Fruit fly (Drosophila melanogaster): Measurements from ENCODE around the gene nej.
A peak's percentile ranks its signal among the peaks of the same experiment; 100 is the strongest.

Gene nej

DNA sequence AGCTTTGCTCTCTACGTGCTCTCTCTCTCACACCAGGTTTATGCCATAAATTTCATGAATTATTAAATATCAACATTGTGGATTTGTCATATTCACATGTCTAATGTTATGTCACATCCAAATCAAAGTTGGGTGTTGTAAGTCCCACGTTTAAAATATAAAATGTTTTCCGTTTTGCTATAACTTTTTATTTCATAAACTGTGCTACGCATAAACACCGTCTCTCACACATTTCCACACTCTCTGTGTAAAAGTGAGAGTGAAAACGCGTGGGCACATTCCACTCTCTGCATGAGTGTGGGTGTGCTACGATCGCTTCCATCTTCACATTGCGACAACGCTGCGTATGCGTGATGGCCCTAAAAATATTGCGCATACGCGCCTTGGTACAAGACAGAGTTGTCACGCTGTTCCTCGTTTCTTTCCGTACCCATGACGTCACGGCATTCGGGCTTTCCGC is 46.1 kb downstream of the nej start (continued):
- peak; percentile 89 for TF ChIP-seq toy (GFP tag; IDR thresholded peaks at IDR 0.05)
- peak; percentile 88 for TF ChIP-seq esg (GFP tag; conservative IDR thresholded peaks at IDR 0.05)
- TF ChIP-seq Pdp1 (GFP tag; optimal IDR thresholded peaks at IDR 0.05), result peak; percentile 94 to 97
- peak; percentile 88 for TF ChIP-seq Atf-2 (GFP tag; optimal IDR thresholded peaks at IDR 0.05)
- peak; percentile 60 for TF ChIP-seq CG10959 (GFP tag; IDR thresholded peaks at IDR 0.05)
- TF ChIP-seq salm (tag; optimal IDR thresholded peaks at IDR 0.05), result peak; percentile 97
- TF ChIP-seq CG11696 (GFP tag; IDR thresholded peaks at IDR 0.05), result peak; percentile 90
- TF ChIP-seq Ravus (GFP tag; IDR thresholded peaks at IDR 0.05), result peak; percentile 80
- TF ChIP-seq ato (GFP tag; IDR thresholded peaks at IDR 0.05; ENCODE audit: partially characterized antibody), result no peak
- peak; percentile 72; the same call in 3 of the 4 replicates for TF ChIP-seq Gug (GFP tag; IDR thresholded peaks at IDR 0.05)
- TF ChIP-seq pnt (GFP tag; optimal IDR thresholded peaks at IDR 0.05), result peak; percentile 79
- peak; percentile 96 for TF ChIP-seq bcd (GFP tag; optimal IDR thresholded peaks at IDR 0.05)
- TF ChIP-seq pb (GFP tag; optimal IDR thresholded peaks at IDR 0.05), result peak; percentile 91
- TF ChIP-seq CG32532 (GFP tag; IDR thresholded peaks at IDR 0.05), result peak; percentile 97
- TF ChIP-seq PHDP (tag; optimal IDR thresholded peaks at IDR 0.05), result peak; percentile 99
- TF ChIP-seq inv (GFP tag; IDR thresholded peaks at IDR 0.05; ENCODE audit: partially characterized antibody), result no peak
- peak; percentile 92 for TF ChIP-seq slp2 (GFP tag; optimal IDR thresholded peaks at IDR 0.05)
- no peak for TF ChIP-seq hbn (GFP tag; IDR thresholded peaks at IDR 0.05; ENCODE audit: partially characterized antibody)
- peak; percentile 91 for TF ChIP-seq chn (GFP tag; optimal IDR thresholded peaks at IDR 0.05)
- TF ChIP-seq CG31441 (GFP tag; IDR thresholded peaks at IDR 0.05), result peak; percentile 94
- TF ChIP-seq dmrt11E (tag; optimal IDR thresholded peaks at IDR 0.05), result peak; percentile 47
- peak; percentile 81 for TF ChIP-seq CG9215 (GFP tag; IDR thresholded peaks at IDR 0.05)
- TF ChIP-seq Meics (GFP tag; optimal IDR thresholded peaks at IDR 0.05), result peak; percentile 99
- peak; percentile 92 for TF ChIP-seq disco-r (GFP tag; optimal IDR thresholded peaks at IDR 0.05)
- peak; percentile 93 for TF ChIP-seq gcm2 (GFP tag; optimal IDR thresholded peaks at IDR 0.05)
- TF ChIP-seq Poxn (GFP tag; IDR thresholded peaks at IDR 0.05), result peak; percentile 82
- no peak for TF ChIP-seq sc (optimal IDR thresholded peaks at IDR 0.05)
- peak; percentile 79 for TF ChIP-seq sc (GFP tag; optimal IDR thresholded peaks at IDR 0.05)
- TF ChIP-seq CG8388 (GFP tag; optimal IDR thresholded peaks at IDR 0.05), result peak; percentile 94
- peak; percentile 86 for TF ChIP-seq CG5245 (GFP tag; optimal IDR thresholded peaks at IDR 0.05)
- peak; percentile 98 for TF ChIP-seq gro (GFP tag; optimal IDR thresholded peaks at IDR 0.05)
- TF ChIP-seq gcm (GFP tag; optimal IDR thresholded peaks at IDR 0.05), result peak; percentile 97
- TF ChIP-seq her (GFP tag; optimal IDR thresholded peaks at IDR 0.05), result peak; percentile 95
- peak; percentile 68; the same call in 2 of the 3 replicates for TF ChIP-seq CG11093 (GFP tag; IDR thresholded peaks at IDR 0.05)
- peak; percentile 82 for TF ChIP-seq CG8944 (GFP tag; optimal IDR thresholded peaks at IDR 0.05)
- TF ChIP-seq aop (GFP tag; IDR thresholded peaks at IDR 0.05), result peak; percentile 86
- TF ChIP-seq NFAT (GFP tag; IDR thresholded peaks at IDR 0.05), result peak; percentile 93
- peak; percentile 99 for TF ChIP-seq CG12219 (GFP tag; optimal IDR thresholded peaks at IDR 0.05)
- peak; percentile 95 for TF ChIP-seq CG18619 (GFP tag; optimal IDR thresholded peaks at IDR 0.05)
- peak; percentile 50; the same call in 1 of the 3 replicates for TF ChIP-seq jigr1 (GFP tag; IDR thresholded peaks at IDR 0.05)
- TF ChIP-seq wor (GFP tag; IDR thresholded peaks at IDR 0.05), result peak; percentile 82
- TF ChIP-seq onecut (GFP tag; IDR thresholded peaks at IDR 0.05), result peak; percentile 94
- TF ChIP-seq CG31365 (tag; optimal IDR thresholded peaks at IDR 0.05), result peak; percentile 93
- peak; percentile 95 for TF ChIP-seq CG33213 (GFP tag; optimal IDR thresholded peaks at IDR 0.05)
- peak; percentile 96 for TF ChIP-seq CG11504 (tag; optimal IDR thresholded peaks at IDR 0.05)
- TF ChIP-seq CG18764 (GFP tag; optimal IDR thresholded peaks at IDR 0.05), result peak; percentile 89
- TF ChIP-seq zfh1 (GFP tag; IDR thresholded peaks at IDR 0.05), result peak; percentile 90
- peak; percentile 97 for TF ChIP-seq CG7987 (GFP tag; optimal IDR thresholded peaks at IDR 0.05)
- TF ChIP-seq NC2β (GFP tag; optimal IDR thresholded peaks at IDR 0.05), result peak; percentile 86
- TF ChIP-seq Hr51 (GFP tag; optimal IDR thresholded peaks at IDR 0.05), result peak; percentile 91 to 99
- TF ChIP-seq grau (tag; optimal IDR thresholded peaks at IDR 0.05), result peak; percentile 97

Data from whole organism, embryonic.